Fruit fly (Drosophila melanogaster): Measurements from ENCODE around the gene CG10352.

The CG10352 gene

dm6 chrX:11888142-11888541 lies 11.2 kb upstream of the CG10352 start, which contains the start of gene CG1840 (continued):
- TF ChIP-seq crol (GFP tag; IDR thresholded peaks at IDR 0.05) = no peak
- TF ChIP-seq fd96Cb (tag; optimal IDR thresholded peaks at IDR 0.05) = no peak
- no peak for TF ChIP-seq ftz-f1 (GFP tag; optimal IDR thresholded peaks at IDR 0.05)
- TF ChIP-seq Hey (tag; optimal IDR thresholded peaks at IDR 0.05) = no peak
- no peak for TF ChIP-seq CG33213 (GFP tag; optimal IDR thresholded peaks at IDR 0.05)
- peak; percentile 87 for TF ChIP-seq Sry-δ (GFP tag; optimal IDR thresholded peaks at IDR 0.05)
- TF ChIP-seq bcd (GFP tag; optimal IDR thresholded peaks at IDR 0.05) = no peak
- TF ChIP-seq CG7556 (GFP tag; optimal IDR thresholded peaks at IDR 0.05) = no peak
- TF ChIP-seq slbo (GFP tag; IDR thresholded peaks at IDR 0.05) = peak; percentile 57
- no peak for TF ChIP-seq CG6689 (GFP tag; IDR thresholded peaks at IDR 0.05)
- no peak for TF ChIP-seq Hmr (GFP tag; optimal IDR thresholded peaks at IDR 0.05)
- peak; percentile 59; the same call in 1 of the 2 replicates for TF ChIP-seq CG32772 (GFP tag; IDR thresholded peaks at IDR 0.05)
- TF ChIP-seq CG7357 (GFP tag; IDR thresholded peaks at IDR 0.05) = no peak
- TF ChIP-seq HmgD (GFP tag; optimal IDR thresholded peaks at IDR 0.05) = no peak
- TF ChIP-seq Ada2b (GFP tag; IDR thresholded peaks at IDR 0.05) = no peak
- peak; percentile 59 for TF ChIP-seq stwl (tag; optimal IDR thresholded peaks at IDR 0.05)
- 0 out of 3 replicates have a peak, but pooled peaks have one; percentile 55 for TF ChIP-seq mld (GFP tag; IDR thresholded peaks at IDR 0.05; ENCODE audit: partially characterized antibody)
- no peak for TF ChIP-seq eyg (GFP tag; optimal IDR thresholded peaks at IDR 0.05)
- peak; percentile 1 for TF ChIP-seq zfh2 (GFP tag; optimal IDR thresholded peaks at IDR 0.05)
- TF ChIP-seq CTCF (GFP tag; optimal IDR thresholded peaks at IDR 0.05) = no peak
- TF ChIP-seq jumu (GFP tag; optimal IDR thresholded peaks at IDR 0.05) = no peak
- TF ChIP-seq sob (GFP tag; IDR thresholded peaks at IDR 0.05) = no peak
- peak; percentile 85 for TF ChIP-seq CG13287 (GFP tag; IDR thresholded peaks at IDR 0.05; ENCODE audit: partially characterized antibody)
- TF ChIP-seq pum (GFP tag; optimal IDR thresholded peaks at IDR 0.05) = no peak
- TF ChIP-seq CG2202 (tag; optimal IDR thresholded peaks at IDR 0.05) = no peak
- TF ChIP-seq emc (GFP tag; optimal IDR thresholded peaks at IDR 0.05) = no peak
- TF ChIP-seq CG2116 (GFP tag; optimal IDR thresholded peaks at IDR 0.05) = peak; percentile 1
- no peak for TF ChIP-seq Six4 (GFP tag; optimal IDR thresholded peaks at IDR 0.05)
- TF ChIP-seq CG5953 (GFP tag; IDR thresholded peaks at IDR 0.05) = no peak
- no peak for TF ChIP-seq insv (GFP tag; optimal IDR thresholded peaks at IDR 0.05)
- peak; percentile 51; the same call in 1 of the 2 replicates for TF ChIP-seq tna (GFP tag; IDR thresholded peaks at IDR 0.05; ENCODE audit: partially characterized antibody)
- no peak for TF ChIP-seq Dip2 (GFP tag; IDR thresholded peaks at IDR 0.05)
- TF ChIP-seq Doc2 (GFP tag; IDR thresholded peaks at IDR 0.05) = no peak
- no peak for TF ChIP-seq ttk (GFP tag; IDR thresholded peaks at IDR 0.05)
- TF ChIP-seq dimm (GFP tag; IDR thresholded peaks at IDR 0.05) = no peak
- no peak for TF ChIP-seq Asciz (GFP tag; optimal IDR thresholded peaks at IDR 0.05)
- no peak for TF ChIP-seq B-H2 (GFP tag; optimal IDR thresholded peaks at IDR 0.05)
- TF ChIP-seq CG31224 (GFP tag; IDR thresholded peaks at IDR 0.05) = no peak
- no peak for TF ChIP-seq fd64A (GFP tag; optimal IDR thresholded peaks at IDR 0.05)
- peak; percentile 70 for TF ChIP-seq vnd (GFP tag; IDR thresholded peaks at IDR 0.05; ENCODE audit: partially characterized antibody)
- TF ChIP-seq CG12104 (GFP tag; optimal IDR thresholded peaks at IDR 0.05) = no peak
- TF ChIP-seq row (GFP tag; IDR thresholded peaks at IDR 0.05) = peak; percentile 80
- no peak for TF ChIP-seq CG8290 (GFP tag; optimal IDR thresholded peaks at IDR 0.05)
- peak in 1 of 2 experiments; percentile 23 for TF ChIP-seq CG8290 (tag; optimal IDR thresholded peaks at IDR 0.05)
- TF ChIP-seq CG30431 (GFP tag; optimal IDR thresholded peaks at IDR 0.05) = no peak
- peak; percentile 13 for TF ChIP-seq YL-1 (GFP tag; optimal IDR thresholded peaks at IDR 0.05)

All from whole organism, embryonic.